Fruit fly (Drosophila melanogaster) whole organism, embryonic: ENCODE results near the gene RpS26.

Experiments used
- Atf-2 ChIP-seq: fragments of 200-800 bp; sonication (Bioruptor generic); optimal IDR thresholded peaks from 2 replicates; lab custom pipeline; 2016; ENCODE audit warnings: missing biosample characterization, missing genetic modification characterization
- CG10267 ChIP-seq: fragments of 200-800 bp; sonication (Bioruptor generic); optimal IDR thresholded peaks from 2 replicates; lab custom pipeline; 2018; ENCODE audit warnings: missing biosample characterization, mild to moderate bottlenecking, missing genetic modification characterization, moderate library complexity
- CG10321 ChIP-seq: fragments of 200-800 bp; sonication (Bioruptor generic); IDR thresholded peaks from 2 replicates; pipeline ENCODE4 v1.3.6; 2022; ENCODE audit warnings: missing biosample characterization, missing genetic modification characterization
- CG11247 ChIP-seq: fragments of 200-800 bp; sonication (Bioruptor generic); IDR thresholded peaks from 2 replicates; pipeline ENCODE4 v1.3.6; 2022; ENCODE audit warnings: missing biosample characterization, missing genetic modification characterization
- CG11504 ChIP-seq: fragments of 200-800 bp; sonication (Bioruptor generic); optimal IDR thresholded peaks from 3 replicates; lab custom pipeline; 2019; ENCODE audit warnings: missing biosample characterization, mild to moderate bottlenecking, missing genetic modification characterization, moderate library complexity
- CG11695 ChIP-seq: fragments of 200-800 bp; sonication (Bioruptor generic); IDR thresholded peaks from 3 replicates; pipeline ENCODE4 v1.3.6; 2022; ENCODE audit warnings: missing biosample characterization, missing genetic modification characterization
- CG14860 ChIP-seq: fragments of 200-800 bp; sonication (Bioruptor generic); IDR thresholded peaks from 3 replicates; pipeline ENCODE4 v1.3.6; 2022; ENCODE audit warnings: missing biosample characterization, missing genetic modification characterization; ENCODE audit not compliant: partially characterized antibody
- CG17359 ChIP-seq: fragments of 200-800 bp; sonication (Bioruptor generic); optimal IDR thresholded peaks from 3 replicates; lab custom pipeline; 2018; ENCODE audit warnings: missing biosample characterization, mild to moderate bottlenecking, missing genetic modification characterization, moderate library complexity
- CG17385 ChIP-seq: fragments of 200-800 bp; sonication (Bioruptor generic); optimal IDR thresholded peaks from 3 replicates; lab custom pipeline; 2018; ENCODE audit warnings: missing biosample characterization, mild to moderate bottlenecking, missing genetic modification characterization
- CG18011 ChIP-seq: fragments of 200-800 bp; sonication (Bioruptor generic); optimal IDR thresholded peaks from 2 replicates; lab custom pipeline; 2017; ENCODE audit warnings: missing biosample characterization, missing genetic modification characterization, mild to moderate bottlenecking, moderate library complexity, missing genotype
- CG18262 ChIP-seq: fragments of 200-800 bp; optimal IDR thresholded peaks from 3 replicates; lab custom pipeline; 2019; ENCODE audit warnings: missing biosample characterization, mild to moderate bottlenecking, missing genetic modification characterization, moderate library complexity
- CG31365 ChIP-seq: fragments of 200-800 bp; sonication (Bioruptor generic); optimal IDR thresholded peaks from 2 replicates; lab custom pipeline; 2018; ENCODE audit warnings: missing biosample characterization, mild to moderate bottlenecking, missing genetic modification characterization
- CG31441 ChIP-seq: fragments of 200-800 bp; sonication (Bioruptor generic); IDR thresholded peaks from 2 replicates; pipeline ENCODE4 v1.3.6; 2022; ENCODE audit warnings: missing biosample characterization, missing genetic modification characterization
- CG6272 ChIP-seq: fragments of 200-800 bp; sonication (Bioruptor generic); IDR thresholded peaks from 2 replicates; pipeline ENCODE4 v1.3.6; 2022; ENCODE audit warnings: missing biosample characterization, missing genetic modification characterization
- CG6683 ChIP-seq: fragments of 200-800 bp; sonication (Bioruptor generic); optimal IDR thresholded peaks from 2 replicates; lab custom pipeline; 2017; ENCODE audit warnings: missing biosample characterization, mild to moderate bottlenecking, missing genetic modification characterization, missing genetic modification reagents
- CG6813 ChIP-seq: fragments of 200-800 bp; sonication (Bioruptor generic); optimal IDR thresholded peaks from 2 replicates; lab custom pipeline; 2017; ENCODE audit warnings: missing biosample characterization, missing genetic modification characterization, mild to moderate bottlenecking, moderate library complexity, missing genetic modification reagents
- CG8281 ChIP-seq: fragments of 200-800 bp; sonication (Bioruptor generic); optimal IDR thresholded peaks from 2 replicates; lab custom pipeline; 2018; ENCODE audit warnings: missing biosample characterization, mild to moderate bottlenecking, missing genetic modification characterization, moderate library complexity
- CG8765 ChIP-seq: fragments of 200-800 bp; sonication (Bioruptor generic); IDR thresholded peaks from 2 replicates; pipeline ENCODE4 v1.3.6; 2022; ENCODE audit warnings: missing biosample characterization, missing genetic modification characterization
- CG9437 ChIP-seq: fragments of 200-800 bp; sonication (Bioruptor generic); optimal IDR thresholded peaks from 2 replicates; lab custom pipeline; 2018; ENCODE audit warnings: missing biosample characterization, mild to moderate bottlenecking, missing genetic modification characterization
- CG9609 ChIP-seq: fragments of 200-800 bp; sonication (Bioruptor generic); optimal IDR thresholded peaks from 3 replicates; lab custom pipeline; 2016; ENCODE audit warnings: missing biosample characterization, missing genetic modification characterization
- Dp ChIP-seq: fragments of 200-800 bp; sonication (Bioruptor generic); optimal IDR thresholded peaks from 2 replicates; lab custom pipeline; 2018; ENCODE audit warnings: missing biosample characterization, mild to moderate bottlenecking, missing genetic modification characterization, moderate library complexity
- Fer1 ChIP-seq: fragments of 200-800 bp; sonication (Bioruptor generic); optimal IDR thresholded peaks from 2 replicates; lab custom pipeline; 2017; ENCODE audit warnings: missing biosample characterization, mild to moderate bottlenecking, missing genetic modification characterization
- Fer2 ChIP-seq: fragments of 200-800 bp; sonication (Bioruptor generic); optimal IDR thresholded peaks from 2 replicates; lab custom pipeline; 2018; ENCODE audit warnings: missing biosample characterization, mild to moderate bottlenecking, missing genetic modification characterization, moderate library complexity
- H2.0 ChIP-seq: fragments of 200-800 bp; sonication (Bioruptor generic); IDR thresholded peaks from 2 replicates; pipeline ENCODE4 v1.3.6; 2022; ENCODE audit warnings: missing biosample characterization, missing genetic modification characterization
- Lim3 ChIP-seq: fragments of 200-800 bp; sonication (Bioruptor generic); IDR thresholded peaks from 2 replicates; pipeline ENCODE4 v1.3.6; 2022; ENCODE audit warnings: missing biosample characterization, missing genetic modification characterization
- MESR4 ChIP-seq: fragments of 200-800 bp; sonication (Bioruptor generic); optimal IDR thresholded peaks from 2 replicates; lab custom pipeline; 2018; ENCODE audit warnings: missing biosample characterization, mild to moderate bottlenecking, missing genetic modification characterization, moderate library complexity
- Mrtf ChIP-seq: fragments of 200-800 bp; sonication (Bioruptor generic); IDR thresholded peaks from 3 replicates; pipeline ENCODE4 v1.3.6; 2022; ENCODE audit warnings: missing biosample characterization, missing genetic modification characterization
- Neu2 ChIP-seq: fragments of 200-800 bp; sonication (Bioruptor generic); optimal IDR thresholded peaks from 3 replicates; lab custom pipeline; 2016; ENCODE audit warnings: missing biosample characterization, missing genetic modification characterization, borderline replicate concordance
- Nf-YC ChIP-seq: fragments of 200-800 bp; optimal IDR thresholded peaks from 3 replicates; lab custom pipeline; 2019; ENCODE audit warnings: missing biosample characterization, mild to moderate bottlenecking, missing genetic modification characterization, moderate library complexity
- Oaz ChIP-seq: fragments of 200-800 bp; sonication (Bioruptor generic); IDR thresholded peaks from 2 replicates; pipeline ENCODE4 v1.3.6; 2022; ENCODE audit warnings: missing biosample characterization, missing genetic modification characterization
- PHDP ChIP-seq: fragments of 200-800 bp; sonication (Bioruptor generic); optimal IDR thresholded peaks from 3 replicates; lab custom pipeline; 2018; ENCODE audit warnings: missing biosample characterization, mild to moderate bottlenecking, missing genetic modification characterization, moderate library complexity
- Rfx ChIP-seq: fragments of 200-800 bp; sonication (Bioruptor generic); IDR thresholded peaks from 2 replicates; pipeline ENCODE4 v1.3.6; 2022; ENCODE audit warnings: missing biosample characterization, missing genetic modification characterization
- Sin3A ChIP-seq: fragments of >200 bp; optimal IDR thresholded peaks from 2 replicates; lab custom pipeline; 2018
- Stat92E ChIP-seq, 3 experiments: fragments of >200 bp in 2 of 3; fragments of 200-800 bp in 1 of 3; sonication (Bioruptor generic) in 1 of 3; optimal IDR thresholded peaks; 2 replicates each; lab custom pipeline; 2017 to 2019; ENCODE audit warnings: missing biosample characterization in 3 of 3, missing genetic modification characterization in 3 of 3, mild to moderate bottlenecking in 1 of 3, moderate library complexity in 1 of 3
- Usf ChIP-seq: fragments of 200-800 bp; sonication (Bioruptor generic); optimal IDR thresholded peaks from 2 replicates; lab custom pipeline; 2017; ENCODE audit warnings: missing genotype, missing biosample characterization, missing genetic modification characterization
- Xbp1 ChIP-seq: fragments of 200-800 bp; sonication (Bioruptor generic); optimal IDR thresholded peaks from 3 replicates; lab custom pipeline; 2016; ENCODE audit warnings: missing biosample characterization, mild to moderate bottlenecking, missing genetic modification characterization
- abd-A ChIP-seq: fragments of 200-800 bp; sonication (Bioruptor generic); optimal IDR thresholded peaks from 3 replicates; lab custom pipeline; 2019; ENCODE audit warnings: missing biosample characterization, mild to moderate bottlenecking, missing genetic modification characterization, moderate library complexity
- cad ChIP-seq: fragments of >200 bp; optimal IDR thresholded peaks from 2 replicates; lab custom pipeline; 2017; ENCODE audit warnings: missing biosample characterization, missing genetic modification characterization
- dm ChIP-seq: fragments of 200-800 bp; sonication (Bioruptor generic); optimal IDR thresholded peaks from 3 replicates; lab custom pipeline; 2016; ENCODE audit warnings: missing biosample characterization, missing genetic modification characterization
- fd102C ChIP-seq: fragments of 200-800 bp; sonication (Bioruptor generic); optimal IDR thresholded peaks from 2 replicates; lab custom pipeline; 2018; ENCODE audit warnings: missing biosample characterization, mild to moderate bottlenecking, missing genetic modification characterization, moderate library complexity
- ind ChIP-seq: fragments of 200-800 bp; sonication (Bioruptor generic); optimal IDR thresholded peaks from 3 replicates; lab custom pipeline; 2016; ENCODE audit warnings: missing biosample characterization, missing genetic modification characterization
- lilli ChIP-seq: fragments of 200-800 bp; sonication (Bioruptor generic); optimal IDR thresholded peaks from 3 replicates; lab custom pipeline; 2016; ENCODE audit warnings: missing biosample characterization, missing genetic modification characterization
- lmd ChIP-seq: fragments of 200-800 bp; sonication (Bioruptor generic); IDR thresholded peaks from 2 replicates; pipeline ENCODE4 v1.3.6; 2022; ENCODE audit warnings: missing biosample characterization, missing genetic modification characterization
- luna ChIP-seq: fragments of 200-800 bp; sonication (Bioruptor generic); optimal IDR thresholded peaks from 2 replicates; lab custom pipeline; 2016; ENCODE audit warnings: missing biosample characterization, missing genetic modification characterization
- mld ChIP-seq: fragments of 200-800 bp; sonication (Bioruptor generic); IDR thresholded peaks from 3 replicates; pipeline ENCODE4 v1.3.6; 2022; ENCODE audit warnings: missing biosample characterization, missing genetic modification characterization; ENCODE audit not compliant: partially characterized antibody
- phol ChIP-seq: fragments of 200-800 bp; sonication (Bioruptor generic); optimal IDR thresholded peaks from 3 replicates; lab custom pipeline; 2018; ENCODE audit warnings: missing biosample characterization, mild to moderate bottlenecking, missing genetic modification characterization, moderate library complexity
- salm ChIP-seq: fragments of 200-800 bp; sonication (Bioruptor generic); optimal IDR thresholded peaks from 2 replicates; lab custom pipeline; 2018; ENCODE audit warnings: missing biosample characterization, mild to moderate bottlenecking, missing genetic modification characterization
- schlank ChIP-seq: fragments of 200-800 bp; sonication (Bioruptor generic); optimal IDR thresholded peaks from 2 replicates; lab custom pipeline; 2018; ENCODE audit warnings: missing biosample characterization, mild to moderate bottlenecking, missing genetic modification characterization
- stc ChIP-seq: fragments of 200-800 bp; sonication (Bioruptor generic); IDR thresholded peaks from 2 replicates; pipeline ENCODE4 v1.3.6; 2022; ENCODE audit warnings: missing biosample characterization, missing genetic modification characterization
- toy ChIP-seq: fragments of 200-800 bp; sonication (Bioruptor generic); IDR thresholded peaks from 2 replicates; pipeline ENCODE4 v1.3.6; 2022; ENCODE audit warnings: missing biosample characterization, missing genetic modification characterization
- trh ChIP-seq: fragments of 200-800 bp; sonication (Bioruptor generic); optimal IDR thresholded peaks from 2 replicates; lab custom pipeline; 2016; ENCODE audit warnings: missing biosample characterization, missing genetic modification characterization

RpS26 gene

dm6 chr2L:18477455-18477854 lies 34.4 kb upstream of the RpS26 start (continued):
- TF ChIP-seq Stat92E (GFP tag; optimal IDR thresholded peaks at IDR 0.05; lab: Kevin White, UChicago) (peak in 1 of 3 experiments; percentile 98), Usf (GFP tag; lab: Kevin White, UChicago) (peak; percentile 64), CG10267 (tag; lab: Kevin White, UChicago) (peak; percentile 91), CG10321 (GFP tag; lab: Robert Waterston, UW) (no peak), CG6272 (GFP tag; lab: Robert Waterston, UW) (peak; percentile 89), CG17385 (GFP tag; lab: Kevin White, UChicago) (peak; percentile 85), trh (GFP tag; lab: Kevin White, UChicago) (peak; percentile 83), CG11695 (GFP tag; lab: Robert Waterston, UW) (peak; percentile 94), CG6683 (no peak), Sin3A (lab: Kevin White, UChicago) (no peak), toy (GFP tag; lab: Robert Waterston, UW) (peak; percentile 68), phol (tag; lab: Kevin White, UChicago) (peak; percentile 92), CG18011 (GFP tag; lab: Kevin White, UChicago) (no peak), Dp (GFP tag; lab: Kevin White, UChicago) (no peak), PHDP (peak; percentile 93), schlank (tag; lab: Kevin White, UChicago) (peak; percentile 10), Xbp1 (GFP tag; lab: Kevin White, UChicago) (peak; percentile 89), Fer1 (GFP tag; lab: Kevin White, UChicago) (no peak), lmd (GFP tag; lab: Robert Waterston, UW) (peak; percentile 90), MESR4 (GFP tag; lab: Kevin White, UChicago) (peak; percentile 17), Neu2 (GFP tag; lab: Kevin White, UChicago) (no peak), Fer2 (peak; percentile 66), CG17359 (peak; percentile 91), cad (GFP tag; lab: Kevin White, UChicago) (no peak), CG8281 (tag; lab: Kevin White, UChicago) (peak; percentile 66), Mrtf (GFP tag; lab: Robert Waterston, UW) (peak; percentile 74; the same call in 2 of the 3 replicates), CG6813 (peak; percentile 81), abd-A (tag; lab: Kevin White, UChicago) (no peak), lilli (GFP tag; lab: Kevin White, UChicago) (peak; percentile 69), CG18262 (tag; lab: Kevin White, UChicago) (peak; percentile 97), mld (GFP tag; lab: Robert Waterston, UW) (no peak), Oaz (GFP tag; lab: Robert Waterston, UW) (no peak; the same call in 1 of the 2 replicates), Lim3 (GFP tag; lab: Robert Waterston, UW) (no peak), ind (GFP tag; lab: Kevin White, UChicago) (peak; percentile 85), Atf-2 (no peak), stc (GFP tag; lab: Robert Waterston, UW) (peak; percentile 86; the same call in 1 of the 2 replicates), CG14860 (GFP tag; lab: Robert Waterston, UW) (no peak), CG11504 (tag; lab: Kevin White, UChicago) (peak; percentile 93), luna (no peak), CG9437 (peak; percentile 45), salm (tag; lab: Kevin White, UChicago) (peak; percentile 86), Rfx (GFP tag; lab: Robert Waterston, UW) (no peak), CG8765 (GFP tag; lab: Robert Waterston, UW) (peak; percentile 80), CG9609 (GFP tag; lab: Kevin White, UChicago) (no peak), H2.0 (GFP tag; lab: Robert Waterston, UW) (peak; percentile 86), fd102C (peak; percentile 9), Nf-YC (tag; lab: Kevin White, UChicago) (no peak), CG31365 (tag; lab: Kevin White, UChicago) (peak; percentile 41), dm (peak; percentile 5), CG31441 (GFP tag; lab: Robert Waterston, UW) (peak; percentile 8; the same call in 1 of the 2 replicates), CG11247 (peak; percentile 87)
